Fruit fly (Drosophila melanogaster): ENCODE measurements around the gene Jon99Ci.

The Jon99Ci gene

DNA sequence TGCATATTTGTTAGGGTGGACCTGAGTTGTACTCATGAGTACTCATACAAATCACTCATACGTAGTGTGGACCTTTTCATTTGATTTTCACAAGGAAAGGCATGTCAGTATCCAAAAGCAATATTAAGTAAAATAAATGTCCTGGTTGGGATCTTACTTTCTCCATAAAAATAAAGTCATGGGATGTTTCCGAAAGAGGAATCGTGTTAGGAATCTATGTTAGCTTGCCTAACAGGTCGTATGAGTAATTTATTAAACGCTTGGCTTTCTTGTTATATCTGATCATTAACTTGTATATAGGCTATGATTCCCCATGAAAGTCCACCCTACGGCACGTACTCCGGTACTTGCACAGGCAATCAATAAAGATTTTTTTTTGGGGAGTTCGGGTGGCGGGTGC, 50.2 kb downstream of the Jon99Ci start (continued):
- TF ChIP-seq svp (GFP tag) (no peak), Hr39 (GFP tag; optimal IDR thresholded peaks at IDR 0.05) (peak; percentile 68), lz (GFP tag; optimal IDR thresholded peaks at IDR 0.05) (peak; percentile 73), Met (GFP tag; optimal IDR thresholded peaks at IDR 0.05) (peak; percentile 79), dsx (GFP tag; optimal IDR thresholded peaks at IDR 0.05; ENCODE audit: poor library complexity, severe bottlenecking) (peak; percentile 21), net (GFP tag; optimal IDR thresholded peaks at IDR 0.05) (peak; percentile 80), CG4318 (GFP tag; optimal IDR thresholded peaks at IDR 0.05) (no peak), CG11902 (GFP tag; optimal IDR thresholded peaks at IDR 0.05) (peak; percentile 25), CG6792 (GFP tag; optimal IDR thresholded peaks at IDR 0.05) (peak; percentile 71), vri (GFP tag; optimal IDR thresholded peaks at IDR 0.05) (peak; percentile 21), spab (GFP tag; optimal IDR thresholded peaks at IDR 0.05) (peak; percentile 56), CG6808 (GFP tag; optimal IDR thresholded peaks at IDR 0.05) (peak; percentile 58), CG10669 (GFP tag; optimal IDR thresholded peaks at IDR 0.05) (peak; percentile 67), Hr38 (GFP tag; optimal IDR thresholded peaks at IDR 0.05) (no peak), Ets21C (GFP tag; optimal IDR thresholded peaks at IDR 0.05) (peak; percentile 57), Sox14 (GFP tag; optimal IDR thresholded peaks at IDR 0.05) (peak; percentile 71), ss (GFP tag; optimal IDR thresholded peaks at IDR 0.05) (peak; percentile 24 to 76), topi (GFP tag; optimal IDR thresholded peaks at IDR 0.05) (peak; percentile 74), CG8319 (GFP tag; optimal IDR thresholded peaks at IDR 0.05) (peak; percentile 21)
